Worm (Caenorhabditis elegans) whole organism, mixed stage, embryonic: ENCODE data around the gene cpg-1.

ENCODE experiments used
- flh-1 ChIP-seq: fragments of 200-800 bp; sonication (Bioruptor generic); optimal IDR thresholded peaks from 2 replicates; lab custom pipeline; 2018; ENCODE audit warnings: mild to moderate bottlenecking, missing genetic modification characterization, moderate library complexity, missing compliant biosample characterization
- nhr-76 ChIP-seq: sonication (generic microtip); optimal IDR thresholded peaks from 2 replicates; lab custom pipeline; 2017; ENCODE audit warnings: missing biosample characterization, missing genetic modification characterization
- unc-39 ChIP-seq: fragments of 150-350 bp; optimal IDR thresholded peaks from 2 replicates; lab custom pipeline; 2014; ENCODE audit warnings: missing biosample characterization, missing genetic modification characterization

ce11 chrIII:4515173-4515572 is 26.0 kb downstream of the cpg-1 start:
- no peak for TF ChIP-seq nhr-76 (tag; lab: Kevin White, UChicago)
- no peak for TF ChIP-seq unc-39 (tag; lab: Kevin White, UChicago)
- TF ChIP-seq flh-1 (GFP tag; lab: Kevin White, UChicago) = no peak
